Worm (Caenorhabditis elegans) whole organism, mixed stage, embryonic: ENCODE measurements around the gene srsx-19.

ENCODE experiments used
- M03D4.4 ChIP-seq: sonication (generic microtip); optimal IDR thresholded peaks from 2 replicates; lab custom pipeline; 2017; ENCODE audit warnings: mild to moderate bottlenecking, missing genetic modification characterization, missing compliant biosample characterization
- blmp-1 ChIP-seq: fragments of 150-350 bp; optimal IDR thresholded peaks from 2 replicates; lab custom pipeline; 2014; ENCODE audit warnings: missing biosample characterization, missing genetic modification characterization
- ceh-39 ChIP-seq: fragments of 150-350 bp; optimal IDR thresholded peaks from 2 replicates; lab custom pipeline; 2014; ENCODE audit warnings: missing biosample characterization, missing genetic modification characterization
- ceh-43 ChIP-seq: fragments of 200-800 bp; sonication (Bioruptor generic); optimal IDR thresholded peaks from 2 replicates; lab custom pipeline; 2018; ENCODE audit warnings: mild to moderate bottlenecking, missing genetic modification characterization, moderate library complexity, missing compliant biosample characterization
- ceh-83 ChIP-seq: fragments of 200-800 bp; sonication (Bioruptor generic); optimal IDR thresholded peaks from 2 replicates; lab custom pipeline; 2018; ENCODE audit warnings: mild to moderate bottlenecking, missing genetic modification characterization, missing compliant biosample characterization
- cnd-1 ChIP-seq: fragments of 200-800 bp; sonication (Bioruptor generic); optimal IDR thresholded peaks from 2 replicates; lab custom pipeline; 2018; ENCODE audit warnings: mild to moderate bottlenecking, missing genetic modification characterization, missing compliant biosample characterization
- drap-1 ChIP-seq: fragments of 200-800 bp; sonication (Bioruptor generic); optimal IDR thresholded peaks from 3 replicates; lab custom pipeline; 2018; ENCODE audit warnings: mild to moderate bottlenecking, missing genetic modification characterization, missing compliant biosample characterization
- elt-3 ChIP-seq: fragments of 150-350 bp; optimal IDR thresholded peaks from 2 replicates; lab custom pipeline; 2014; ENCODE audit warnings: missing biosample characterization, missing genetic modification characterization
- ham-2 ChIP-seq: fragments of 200-800 bp; sonication (Bioruptor generic); optimal IDR thresholded peaks from 2 replicates; lab custom pipeline; 2018; ENCODE audit warnings: mild to moderate bottlenecking, missing genetic modification characterization, missing compliant biosample characterization
- hlh-1 ChIP-seq: fragments of 150-350 bp; optimal IDR thresholded peaks from 2 replicates; lab custom pipeline; 2014; ENCODE audit warnings: missing biosample characterization, missing genetic modification reagents, missing genetic modification characterization
- lin-13 ChIP-seq: fragments of 150-350 bp; optimal IDR thresholded peaks from 2 replicates; lab custom pipeline; 2014; ENCODE audit warnings: missing biosample characterization, missing genetic modification characterization
- lin-32 ChIP-seq: fragments of 200-800 bp; sonication (Bioruptor generic); optimal IDR thresholded peaks from 2 replicates; lab custom pipeline; 2018; ENCODE audit warnings: mild to moderate bottlenecking, missing genetic modification characterization, missing compliant biosample characterization
- lsy-2 ChIP-seq: fragments of 150-350 bp; optimal IDR thresholded peaks from 2 replicates; lab custom pipeline; 2014; ENCODE audit warnings: missing biosample characterization, missing genetic modification characterization
- mab-5 ChIP-seq: fragments of 150-350 bp; optimal IDR thresholded peaks from 2 replicates; lab custom pipeline; 2014; ENCODE audit warnings: missing biosample characterization, missing genetic modification characterization
- mep-1 ChIP-seq: fragments of 150-350 bp; optimal IDR thresholded peaks from 2 replicates; lab custom pipeline; 2017; ENCODE audit warnings: missing biosample characterization, missing genetic modification reagents, missing genetic modification characterization, inconsistent platforms
- mls-2 ChIP-seq: sonication (generic microtip); optimal IDR thresholded peaks from 2 replicates; lab custom pipeline; 2016; ENCODE audit warnings: mild to moderate bottlenecking, missing genetic modification characterization, moderate library complexity, missing compliant biosample characterization
- nhr-12 ChIP-seq: fragments of 150-350 bp; optimal IDR thresholded peaks from 2 replicates; lab custom pipeline; 2014; ENCODE audit warnings: missing biosample characterization, missing genetic modification characterization
- nhr-2 ChIP-seq: fragments of 150-350 bp; optimal IDR thresholded peaks from 2 replicates; lab custom pipeline; 2014; ENCODE audit warnings: missing biosample characterization, missing genetic modification characterization
- nhr-237 ChIP-seq: fragments of 150-350 bp; optimal IDR thresholded peaks from 2 replicates; lab custom pipeline; 2014; ENCODE audit warnings: missing biosample characterization, missing genetic modification characterization
- nhr-28 ChIP-seq: fragments of 150-350 bp; optimal IDR thresholded peaks from 2 replicates; lab custom pipeline; 2014; ENCODE audit warnings: missing biosample characterization, missing genetic modification characterization
- nhr-76 ChIP-seq: sonication (generic microtip); optimal IDR thresholded peaks from 2 replicates; lab custom pipeline; 2017; ENCODE audit warnings: missing biosample characterization, missing genetic modification characterization
- pha-4 ChIP-seq: fragments of 150-350 bp; optimal IDR thresholded peaks from 2 replicates; lab custom pipeline; 2018; ENCODE audit warnings: missing biosample characterization, missing genetic modification reagents, missing genetic modification characterization
- sem-2 ChIP-seq: fragments of 200-800 bp; sonication (Bioruptor generic); optimal IDR thresholded peaks from 2 replicates; lab custom pipeline; 2018; ENCODE audit warnings: mild to moderate bottlenecking, missing genetic modification characterization, missing compliant biosample characterization
- snpc-4 ChIP-seq: fragments of 150-350 bp; optimal IDR thresholded peaks from 2 replicates; lab custom pipeline; 2014; ENCODE audit warnings: missing biosample characterization, missing genetic modification characterization
- sptf-1 ChIP-seq: sonication (generic microtip); optimal IDR thresholded peaks from 2 replicates; lab custom pipeline; 2017; ENCODE audit warnings: mild to moderate bottlenecking, missing genetic modification characterization, moderate library complexity, missing compliant biosample characterization
- tbx-8 ChIP-seq: fragments of 200-800 bp; sonication (Bioruptor generic); optimal IDR thresholded peaks from 2 replicates; lab custom pipeline; 2018; ENCODE audit warnings: mild to moderate bottlenecking, missing genetic modification characterization, moderate library complexity, missing compliant biosample characterization
- unc-120 ChIP-seq: sonication (generic microtip); optimal IDR thresholded peaks from 2 replicates; lab custom pipeline; 2017; ENCODE audit warnings: missing genetic modification characterization, missing compliant biosample characterization; ENCODE audit not compliant: poor library complexity, severe bottlenecking
- unc-39 ChIP-seq: fragments of 150-350 bp; optimal IDR thresholded peaks from 2 replicates; lab custom pipeline; 2014; ENCODE audit warnings: missing biosample characterization, missing genetic modification characterization
- zip-8 ChIP-seq: fragments of 150-350 bp; optimal IDR thresholded peaks from 2 replicates; lab custom pipeline; 2014; ENCODE audit warnings: missing biosample characterization, missing genetic modification characterization
- ztf-11 ChIP-seq: fragments of 150-350 bp; optimal IDR thresholded peaks from 2 replicates; lab custom pipeline; 2014; ENCODE audit warnings: missing biosample characterization, missing genetic modification characterization

Gene srsx-19

ce11 chrV:13880163-13880562, 7.3 kb upstream of the srsx-19 start:
- TF ChIP-seq hlh-1 (peak; percentile 3), mep-1 (tag; lab: Kevin White, UChicago) (no peak), cnd-1 (tag; lab: Kevin White, UChicago) (no peak)

- TF ChIP-seq ham-2 (GFP tag; lab: Kevin White, UChicago) (no peak), mls-2 (no peak), ceh-43 (no peak), nhr-2 (tag; lab: Kevin White, UChicago) (no peak), pha-4 (no peak), nhr-76 (no peak), mab-5 (tag; lab: Kevin White, UChicago) (no peak), lin-32 (GFP tag; lab: Kevin White, UChicago) (no peak), lin-13 (no peak)
Measured at ce11 chrV:13880607-13881006, 6.9 kb upstream of the srsx-19 start, which contains the start of gene T22G5.3. T22G5.3 (plus strand) TSS chrV:13880907.

ce11 chrV:13889516-13889915, 2.1 kb downstream of the srsx-19 start, which contains the start of gene spp-12:
spp-12 (plus strand) TSS chrV:13889816.
- no peak for TF ChIP-seq zip-8
- no peak for TF ChIP-seq pha-4
- TF ChIP-seq unc-39 (tag; lab: Kevin White, UChicago): no peak
- TF ChIP-seq nhr-12 (tag; lab: Kevin White, UChicago): no peak
- no peak for TF ChIP-seq nhr-237 (tag; lab: Kevin White, UChicago)
- no peak for TF ChIP-seq tbx-8 (GFP tag; lab: Kevin White, UChicago)
- no peak for TF ChIP-seq lin-13
- no peak for TF ChIP-seq snpc-4
- no peak for TF ChIP-seq sptf-1 (tag; lab: Kevin White, UChicago)
- TF ChIP-seq, all 35 proteins: peak for 0

- TF ChIP-seq M03D4.4 (no peak), nhr-28 (no peak), lsy-2 (tag; lab: Kevin White, UChicago) (no peak), blmp-1 (tag; lab: Kevin White, UChicago) (no peak), ceh-83 (GFP tag; lab: Kevin White, UChicago) (no peak), nhr-2 (tag; lab: Kevin White, UChicago) (no peak), ceh-39 (no peak), mep-1 (tag; lab: Kevin White, UChicago) (no peak), unc-120 (no peak), drap-1 (GFP tag; lab: Kevin White, UChicago) (no peak), elt-3 (tag; lab: Kevin White, UChicago) (no peak), sptf-1 (tag; lab: Kevin White, UChicago) (no peak)
- TF ChIP-seq, all 35 proteins: peak for 0
Measured at ce11 chrV:13890473-13890872, 3.0 kb downstream of the srsx-19 start, which contains the start of gene lbp-8. lbp-8 (plus strand) TSS chrV:13890773.

- no peak for TF ChIP-seq lin-32 (GFP tag; lab: Kevin White, UChicago)
- no peak for TF ChIP-seq sem-2 (GFP tag; lab: Kevin White, UChicago)
- no peak for TF ChIP-seq sptf-1 (tag; lab: Kevin White, UChicago)
- TF ChIP-seq ztf-11: no peak
- TF ChIP-seq hlh-1: no peak
- no peak for TF ChIP-seq blmp-1 (tag; lab: Kevin White, UChicago)
- TF ChIP-seq cnd-1 (tag; lab: Kevin White, UChicago): no peak
- no peak for TF ChIP-seq zip-8
- TF ChIP-seq tbx-8 (GFP tag; lab: Kevin White, UChicago): no peak
- no peak for TF ChIP-seq lin-13
- TF ChIP-seq mab-5 (tag; lab: Kevin White, UChicago): no peak
- TF ChIP-seq mls-2: no peak
- no peak for TF ChIP-seq ceh-83 (GFP tag; lab: Kevin White, UChicago)
- TF ChIP-seq lsy-2 (tag; lab: Kevin White, UChicago): no peak
- no peak for TF ChIP-seq M03D4.4
- TF ChIP-seq mep-1 (tag; lab: Kevin White, UChicago): no peak
- no peak for TF ChIP-seq drap-1 (GFP tag; lab: Kevin White, UChicago)
Measured at ce11 chrV:13891489-13891888, 4.0 kb downstream of the srsx-19 start.
